Fruit fly (Drosophila melanogaster) whole organism, embryonic: ENCODE results near the gene CG43799.

ENCODE experiments used
- Awh ChIP-seq: fragments of 200-800 bp; sonication (Bioruptor generic); IDR thresholded peaks from 2 replicates; pipeline ENCODE4, ENCODE4 v1.3.6; 2022; ENCODE audit warnings: missing biosample characterization, missing genetic modification characterization
- CG10321 ChIP-seq: fragments of 200-800 bp; sonication (Bioruptor generic); IDR thresholded peaks from 2 replicates; pipeline ENCODE4 v1.3.6; 2022; ENCODE audit warnings: missing biosample characterization, missing genetic modification characterization
- CG10959 ChIP-seq: fragments of 200-800 bp; sonication (Bioruptor generic); IDR thresholded peaks from 2 replicates; pipeline ENCODE4 v1.3.6; 2022; ENCODE audit warnings: missing biosample characterization, missing genetic modification characterization
- CG10979 ChIP-seq: fragments of 200-800 bp; sonication (Bioruptor generic); optimal IDR thresholded peaks from 2 replicates; lab custom pipeline; 2018; ENCODE audit warnings: missing biosample characterization, mild to moderate bottlenecking, missing genetic modification characterization, moderate library complexity
- CG11560 ChIP-seq: fragments of 200-800 bp; sonication (Bioruptor generic); IDR thresholded peaks from 3 replicates; pipeline ENCODE4 v1.3.6; 2022; ENCODE audit warnings: missing biosample characterization, missing genetic modification characterization
- CG13296 ChIP-seq: fragments of 200-800 bp; sonication (Bioruptor generic); optimal IDR thresholded peaks from 3 replicates; lab custom pipeline; 2018; ENCODE audit warnings: missing biosample characterization, mild to moderate bottlenecking, missing genetic modification characterization
- CG13424 ChIP-seq: fragments of 200-800 bp; sonication (Bioruptor generic); optimal IDR thresholded peaks from 2 replicates; lab custom pipeline; 2019; ENCODE audit warnings: missing biosample characterization, mild to moderate bottlenecking, missing genetic modification characterization, moderate library complexity
- CG13624 ChIP-seq: fragments of 200-800 bp; sonication (Bioruptor generic); optimal IDR thresholded peaks from 2 replicates; lab custom pipeline; 2016; ENCODE audit warnings: missing biosample characterization, missing genetic modification characterization
- CG1603 ChIP-seq: fragments of 200-800 bp; sonication (Bioruptor generic); optimal IDR thresholded peaks from 2 replicates; lab custom pipeline; 2019; ENCODE audit warnings: missing biosample characterization, mild to moderate bottlenecking, missing genetic modification characterization, moderate library complexity
- CG17359 ChIP-seq: fragments of 200-800 bp; sonication (Bioruptor generic); optimal IDR thresholded peaks from 3 replicates; lab custom pipeline; 2018; ENCODE audit warnings: missing biosample characterization, mild to moderate bottlenecking, missing genetic modification characterization, moderate library complexity
- CG4360 ChIP-seq: fragments of 200-800 bp; sonication (Bioruptor generic); IDR thresholded peaks from 2 replicates; pipeline ENCODE4 v1.3.6; 2022; ENCODE audit warnings: missing biosample characterization, missing genetic modification characterization
- CG4617 ChIP-seq: fragments of 200-800 bp; sonication (Bioruptor generic); optimal IDR thresholded peaks from 3 replicates; lab custom pipeline; 2016; ENCODE audit warnings: missing biosample characterization, missing genetic modification characterization, borderline replicate concordance
- CG4707 ChIP-seq: fragments of 200-800 bp; sonication (Bioruptor generic); optimal IDR thresholded peaks from 2 replicates; lab custom pipeline; 2018; ENCODE audit warnings: missing biosample characterization, mild to moderate bottlenecking, missing genetic modification characterization, moderate library complexity
- CG6689 ChIP-seq: fragments of 200-800 bp; sonication (Bioruptor generic); IDR thresholded peaks from 2 replicates; pipeline ENCODE4 v1.3.6; 2022; ENCODE audit warnings: missing biosample characterization, missing genetic modification characterization
- CG8089 ChIP-seq: fragments of 200-800 bp; sonication (Bioruptor generic); optimal IDR thresholded peaks from 3 replicates; lab custom pipeline; 2016; ENCODE audit warnings: missing biosample characterization, missing genetic modification characterization
- CG8478 ChIP-seq: fragments of >200 bp; optimal IDR thresholded peaks from 2 replicates; lab custom pipeline; 2018
- CG9727 ChIP-seq: fragments of 200-800 bp; sonication (Bioruptor generic); optimal IDR thresholded peaks from 3 replicates; lab custom pipeline; 2017; ENCODE audit warnings: missing biosample characterization, mild to moderate bottlenecking, missing genetic modification characterization
- CHES-1-like ChIP-seq: fragments of 200-800 bp; sonication (Bioruptor generic); optimal IDR thresholded peaks from 2 replicates; lab custom pipeline; 2016; ENCODE audit warnings: missing biosample characterization, missing genetic modification characterization
- Camta ChIP-seq: fragments of 200-800 bp; sonication (Bioruptor generic); optimal IDR thresholded peaks from 2 replicates; lab custom pipeline; 2016; ENCODE audit warnings: missing biosample characterization, missing genetic modification characterization
- Dll ChIP-seq: fragments of 200-800 bp; sonication (Bioruptor generic); IDR thresholded peaks from 4 replicates; pipeline ENCODE4 v1.3.6; 2022; ENCODE audit warnings: missing biosample characterization, missing genetic modification characterization; ENCODE audit not compliant: partially characterized antibody
- E2f1 ChIP-seq: fragments of 200-800 bp; sonication (Bioruptor generic); IDR thresholded peaks from 2 replicates; pipeline ENCODE4 v1.3.6; 2022; ENCODE audit warnings: missing biosample characterization, missing genetic modification characterization
- HLH3B ChIP-seq: fragments of 200-800 bp; sonication (Bioruptor generic); IDR thresholded peaks from 2 replicates; pipeline ENCODE4 v1.3.6; 2022; ENCODE audit warnings: missing biosample characterization, missing genetic modification characterization
- HLHmδ ChIP-seq: fragments of 200-800 bp; sonication (Bioruptor generic); optimal IDR thresholded peaks from 2 replicates; lab custom pipeline; 2018; ENCODE audit warnings: missing biosample characterization, mild to moderate bottlenecking, missing genetic modification characterization, moderate library complexity
- Hey ChIP-seq: fragments of 200-800 bp; sonication (Bioruptor generic); optimal IDR thresholded peaks from 3 replicates; lab custom pipeline; 2018; ENCODE audit warnings: missing biosample characterization, mild to moderate bottlenecking, missing genetic modification characterization
- HmgZ ChIP-seq: fragments of 200-800 bp; sonication (Bioruptor generic); optimal IDR thresholded peaks from 2 replicates; lab custom pipeline; 2018; ENCODE audit warnings: missing biosample characterization, mild to moderate bottlenecking, missing genetic modification characterization
- Hr51 ChIP-seq, 2 experiments: fragments of 200-800 bp; sonication (Bioruptor generic); optimal IDR thresholded peaks; 2 replicates in 1 of 2; 3 replicates in 1 of 2; lab custom pipeline; 2016 to 2018; ENCODE audit warnings: missing biosample characterization in 2 of 2, missing genetic modification characterization in 2 of 2, mild to moderate bottlenecking in 1 of 2, moderate library complexity in 1 of 2
- MTF-1 ChIP-seq: fragments of 200-800 bp; sonication (Bioruptor generic); optimal IDR thresholded peaks from 2 replicates; lab custom pipeline; 2018; ENCODE audit warnings: missing biosample characterization, mild to moderate bottlenecking, missing genetic modification characterization, borderline replicate concordance
- Med ChIP-seq: fragments of 200-800 bp; sonication (Bioruptor generic); peaks from one replicate; lab custom pipeline; 2016; ENCODE audit warnings: missing biosample characterization, missing genetic modification characterization, mild to moderate bottlenecking, inconsistent platforms, moderate library complexity
- Meics ChIP-seq: fragments of 200-800 bp; sonication (Bioruptor generic); optimal IDR thresholded peaks from 2 replicates; lab custom pipeline; 2017; ENCODE audit warnings: missing biosample characterization, mild to moderate bottlenecking, missing genetic modification characterization
- Sry-β ChIP-seq: fragments of 200-800 bp; sonication (Bioruptor generic); optimal IDR thresholded peaks from 2 replicates; lab custom pipeline; 2018; ENCODE audit warnings: missing biosample characterization, mild to moderate bottlenecking, missing genetic modification characterization, moderate library complexity
- abd-A ChIP-seq: fragments of 200-800 bp; sonication (Bioruptor generic); optimal IDR thresholded peaks from 3 replicates; lab custom pipeline; 2019; ENCODE audit warnings: missing biosample characterization, mild to moderate bottlenecking, missing genetic modification characterization, moderate library complexity
- bsh ChIP-seq, 2 experiments: fragments of 200-800 bp; sonication (Bioruptor generic); optimal IDR thresholded peaks; 2 replicates each; lab custom pipeline; 2017 to 2018; ENCODE audit warnings: mild to moderate bottlenecking in 2 of 2, missing biosample characterization in 2 of 2, missing genetic modification characterization in 2 of 2, moderate library complexity in 1 of 2
- ci ChIP-seq: fragments of 200-800 bp; sonication (Bioruptor generic); IDR thresholded peaks from 3 replicates; pipeline ENCODE4 v1.3.6; 2022; ENCODE audit warnings: missing biosample characterization, missing genetic modification characterization
- dm ChIP-seq: fragments of 200-800 bp; sonication (Bioruptor generic); optimal IDR thresholded peaks from 3 replicates; lab custom pipeline; 2016; ENCODE audit warnings: missing biosample characterization, missing genetic modification characterization
- eve ChIP-seq, 2 experiments: fragments of >200 bp; optimal IDR thresholded peaks; 2 replicates each; lab custom pipeline; 2017; ENCODE audit warnings: missing biosample characterization in 2 of 2, missing genetic modification characterization in 2 of 2
- ftz-f1 ChIP-seq: fragments of 200-800 bp; sonication (Bioruptor generic); optimal IDR thresholded peaks from 2 replicates; lab custom pipeline; 2016; ENCODE audit warnings: missing biosample characterization, missing genetic modification characterization
- hkb ChIP-seq, 2 experiments: fragments of 200-800 bp in 1 of 2; fragments of >200 bp in 1 of 2; sonication (Bioruptor generic) in 1 of 2; IDR thresholded peaks in 1 of 2; optimal IDR thresholded peaks in 1 of 2; 2 replicates each; pipeline versions ENCODE4 v1.3.6 to Lab custom; 2017 to 2022; ENCODE audit warnings: missing biosample characterization in 1 of 2, missing genetic modification characterization in 1 of 2
- jumu ChIP-seq: fragments of 200-800 bp; sonication (Bioruptor generic); optimal IDR thresholded peaks from 3 replicates; lab custom pipeline; 2016; ENCODE audit warnings: missing biosample characterization, missing genetic modification characterization
- lilli ChIP-seq: fragments of 200-800 bp; sonication (Bioruptor generic); optimal IDR thresholded peaks from 3 replicates; lab custom pipeline; 2016; ENCODE audit warnings: missing biosample characterization, missing genetic modification characterization
- nom ChIP-seq: fragments of 200-800 bp; sonication (Bioruptor generic); optimal IDR thresholded peaks from 2 replicates; lab custom pipeline; 2017; ENCODE audit warnings: missing biosample characterization, missing genetic modification characterization, mild to moderate bottlenecking, moderate library complexity, missing genetic modification reagents
- p53 ChIP-seq: fragments of 200-800 bp; sonication (Bioruptor generic); optimal IDR thresholded peaks from 2 replicates; lab custom pipeline; 2016; ENCODE audit warnings: missing biosample characterization, missing genetic modification characterization
- phol ChIP-seq: fragments of 200-800 bp; sonication (Bioruptor generic); optimal IDR thresholded peaks from 3 replicates; lab custom pipeline; 2018; ENCODE audit warnings: missing biosample characterization, mild to moderate bottlenecking, missing genetic modification characterization, moderate library complexity
- sens ChIP-seq: fragments of 200-800 bp; sonication (Bioruptor generic); peaks from one replicate; lab custom pipeline; 2016; ENCODE audit warnings: missing biosample characterization, missing genetic modification characterization
- shn ChIP-seq: fragments of 200-800 bp; sonication (Bioruptor generic); optimal IDR thresholded peaks from 3 replicates; lab custom pipeline; 2016; ENCODE audit warnings: missing biosample characterization, missing genetic modification characterization
- slou ChIP-seq: fragments of 200-800 bp; sonication (Bioruptor generic); optimal IDR thresholded peaks from 3 replicates; lab custom pipeline; 2016; ENCODE audit warnings: missing biosample characterization, missing genetic modification characterization
- sna ChIP-seq: fragments of 200-800 bp; sonication (Bioruptor generic); IDR thresholded peaks from 2 replicates; pipeline ENCODE4 v1.3.6; 2022; ENCODE audit warnings: missing biosample characterization, missing genetic modification characterization; ENCODE audit not compliant: partially characterized antibody

Gene CG43799

DNA sequence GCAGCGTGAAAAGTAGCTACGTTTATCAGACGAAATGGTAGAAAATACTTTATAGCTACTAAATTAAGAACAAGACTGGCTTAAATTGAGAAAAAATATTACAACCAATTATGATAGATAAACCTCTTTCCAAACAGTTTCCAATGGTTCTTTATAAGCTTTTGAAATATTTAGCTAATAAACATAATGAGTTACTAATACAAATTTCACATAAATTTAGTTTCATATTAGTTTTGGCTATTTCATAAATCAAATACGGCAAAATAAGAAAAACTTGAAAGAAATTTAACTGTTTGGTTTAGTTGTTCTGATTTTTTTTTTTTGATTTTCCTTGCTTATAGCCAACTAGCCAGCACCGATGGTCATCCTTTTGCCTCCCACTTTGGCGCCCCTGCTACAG lies 27.4 kb upstream of the CG43799 start (continued):
- TF ChIP-seq CG13296 (no peak), CG9727 (GFP tag; lab: Kevin White, UChicago) (no peak), Dll (no peak), CG13424 (tag; lab: Kevin White, UChicago) (no peak), HLHmδ (GFP tag; lab: Kevin White, UChicago) (no peak), abd-A (no peak), CG13624 (GFP tag; lab: Kevin White, UChicago) (no peak), E2f1 (GFP tag; lab: Robert Waterston, UW) (no peak), HmgZ (no peak), MTF-1 (GFP tag; lab: Kevin White, UChicago) (no peak), Camta (no peak), CG11560 (tag; lab: Robert Waterston, UW) (no peak), Sry-β (GFP tag; lab: Kevin White, UChicago) (peak; percentile 86), CHES-1-like (GFP tag; lab: Kevin White, UChicago) (no peak), sna (GFP tag; lab: Robert Waterston, UW) (no peak), Hey (no peak), CG4360 (GFP tag; lab: Robert Waterston, UW) (no peak), phol (no peak), CG10959 (no peak), CG6689 (GFP tag; lab: Robert Waterston, UW) (0 out of 2 replicates have a peak, but pooled peaks have one; percentile 16), CG10979 (peak; percentile 2), HLH3B (GFP tag; lab: Robert Waterston, UW) (no peak), CG8089 (GFP tag; lab: Kevin White, UChicago) (no peak), CG1603 (tag; lab: Kevin White, UChicago) (no peak), CG17359 (tag; lab: Kevin White, UChicago) (no peak), CG4617 (GFP tag; lab: Kevin White, UChicago) (no peak), CG8478 (lab: Kevin White, UChicago) (no peak)

DNA sequence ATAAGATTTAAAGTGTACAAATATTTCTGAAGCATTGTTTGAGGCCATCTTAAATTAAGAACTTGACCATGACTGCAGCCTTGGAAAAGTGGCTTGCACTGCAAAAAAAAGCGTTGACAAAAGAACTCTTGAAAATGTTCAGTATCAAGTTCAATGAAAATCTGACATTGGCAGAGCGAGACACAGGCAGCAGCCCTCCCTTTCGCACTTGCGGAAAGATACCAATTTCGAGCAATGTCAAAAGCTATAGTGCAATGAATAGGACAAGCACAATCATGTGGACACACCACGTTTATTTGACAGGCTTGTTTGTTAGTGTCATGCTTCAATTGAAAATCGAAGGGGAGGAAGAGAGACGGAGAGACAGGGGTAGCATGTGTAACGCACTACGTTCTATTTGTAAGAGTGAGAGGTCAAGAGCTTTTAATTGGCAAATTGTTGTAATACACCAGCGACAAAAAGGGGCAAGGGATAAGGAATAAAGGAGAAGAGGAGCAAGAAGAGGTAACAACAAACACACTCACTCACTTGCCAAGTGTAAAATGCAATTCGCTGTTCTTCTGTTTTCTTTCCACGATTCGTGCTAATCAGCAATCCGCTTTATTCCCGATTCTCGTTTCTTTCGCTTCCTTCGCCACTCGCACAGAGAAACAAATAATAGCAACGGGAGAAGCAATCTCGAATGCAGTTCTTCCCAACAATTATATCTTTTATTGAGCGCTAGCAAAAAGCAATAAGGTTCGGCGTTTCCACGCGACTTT lies 23.9 kb upstream of the CG43799 start:
- no peak for TF ChIP-seq hkb (optimal IDR thresholded peaks at IDR 0.05; lab: Kevin White, UChicago)
- TF ChIP-seq hkb (GFP tag; IDR thresholded peaks at IDR 0.05; lab: Robert Waterston, UW) = 0 out of 2 replicates have a peak, but pooled peaks have one; percentile 23
- TF ChIP-seq CG4707 (GFP tag; lab: Kevin White, UChicago) = no peak
- peak; percentile 66 for TF ChIP-seq Med
- peak; percentile 54 for TF ChIP-seq CG10321 (GFP tag; lab: Robert Waterston, UW)
- no peak for TF ChIP-seq Meics (GFP tag; lab: Kevin White, UChicago)
- no peak for TF ChIP-seq ci (GFP tag; lab: Robert Waterston, UW)
- peak; percentile 14 for TF ChIP-seq jumu (GFP tag; lab: Kevin White, UChicago)
- no peak for TF ChIP-seq lilli (GFP tag; lab: Kevin White, UChicago)
- peak in 1 of 2 experiments; percentile 4 for TF ChIP-seq bsh (GFP tag; optimal IDR thresholded peaks at IDR 0.05; lab: Kevin White, UChicago)
- peak; percentile 20 for TF ChIP-seq sens (GFP tag; lab: Kevin White, UChicago)
- TF ChIP-seq dm (GFP tag; lab: Kevin White, UChicago) = peak; percentile 10
- TF ChIP-seq nom (GFP tag; lab: Kevin White, UChicago) = peak; percentile 59
- TF ChIP-seq slou (GFP tag; lab: Kevin White, UChicago) = no peak
- TF ChIP-seq p53 (GFP tag; lab: Kevin White, UChicago) = peak; percentile 91
- peak in 1 of 2 experiments; percentile 29 for TF ChIP-seq eve (GFP tag; optimal IDR thresholded peaks at IDR 0.05; lab: Kevin White, UChicago)
- no peak for TF ChIP-seq shn
- TF ChIP-seq Hr51 (GFP tag; optimal IDR thresholded peaks at IDR 0.05; lab: Kevin White, UChicago) = peak in 1 of 2 experiments; percentile 10
- peak; percentile 22 for TF ChIP-seq ftz-f1 (GFP tag; lab: Kevin White, UChicago)
- 0 out of 2 replicates have a peak, but pooled peaks have one; percentile 11 for TF ChIP-seq Awh (GFP tag; lab: Robert Waterston, UW)
